Worm (Caenorhabditis elegans): Measurements from ENCODE around the gene acr-20.

- TF ChIP-seq pqm-1 (tag; optimal IDR thresholded peaks at IDR 0.05), result no peak
- no peak for TF ChIP-seq nhr-11 (tag; optimal IDR thresholded peaks at IDR 0.05)
- peak; percentile 48 for TF ChIP-seq dve-1 (tag; optimal IDR thresholded peaks at IDR 0.05)
Observed at ce11 chrII:14399595-14399994, 21.9 kb upstream of the acr-20 start.
